Worm (Caenorhabditis elegans) whole organism, young adult: ENCODE results near the gene com-1.

Experiments used
- B0035.1 ChIP-seq: sonication (generic microtip); optimal IDR thresholded peaks from 2 replicates; lab custom pipeline; 2016; ENCODE audit warnings: missing genetic modification characterization, mild to moderate bottlenecking, missing compliant biosample characterization, missing genotype, missing genetic modification reagents
- Y67H2A.10 ChIP-seq: fragments of 200-800 bp; sonication (Bioruptor generic); conservative IDR thresholded peaks from 2 replicates; pipeline ENCODE4 v1.3.6; 2022; ENCODE audit warnings: missing genetic modification reagents, missing genetic modification characterization, missing compliant biosample characterization
- ets-4 ChIP-seq: fragments of 200-800 bp; sonication (Bioruptor generic); optimal IDR thresholded peaks from 2 replicates; lab custom pipeline; 2018; ENCODE audit warnings: mild to moderate bottlenecking, missing genetic modification characterization, missing compliant biosample characterization
- gei-17 ChIP-seq: fragments of 200-800 bp; sonication (Bioruptor generic); optimal IDR thresholded peaks from 2 replicates; lab custom pipeline; 2018; ENCODE audit warnings: mild to moderate bottlenecking, missing genetic modification characterization, missing compliant biosample characterization
- him-1 ChIP-seq: sonication (generic microtip); optimal IDR thresholded peaks from 2 replicates; lab custom pipeline; 2016; ENCODE audit warnings: missing genotype, missing genetic modification reagents, missing genetic modification characterization, missing compliant biosample characterization
- lag-1 ChIP-seq: fragments of 200-800 bp; sonication (Bioruptor generic); IDR thresholded peaks from 2 replicates; pipeline ENCODE4 v1.3.6; 2022; ENCODE audit warnings: missing genetic modification reagents, missing genetic modification characterization, missing compliant biosample characterization
- lin-35 ChIP-seq, 3 experiments: fragments of 150-350 bp in 2 of 3; sonication (generic microtip) in 1 of 3; optimal IDR thresholded peaks; 2 replicates each; lab custom pipeline; 2014 to 2018; ENCODE audit warnings: missing biosample characterization in 3 of 3, missing genetic modification characterization in 3 of 3, missing genetic modification reagents in 3 of 3
- lin-40 ChIP-seq: sonication (generic microtip); optimal IDR thresholded peaks from 2 replicates; lab custom pipeline; 2016; ENCODE audit warnings: missing genetic modification characterization, mild to moderate bottlenecking, missing compliant biosample characterization, missing genotype, missing genetic modification reagents
- mel-28 ChIP-seq: sonication (generic microtip); optimal IDR thresholded peaks from 2 replicates; lab custom pipeline; 2016; ENCODE audit warnings: borderline replicate concordance, mild to moderate bottlenecking, missing genetic modification characterization, missing compliant biosample characterization
- nhr-179 ChIP-seq: sonication (generic microtip); optimal IDR thresholded peaks from 2 replicates; lab custom pipeline; 2016; ENCODE audit warnings: mild to moderate bottlenecking, missing genetic modification characterization, missing compliant biosample characterization
- pbrm-1 ChIP-seq: fragments of 200-800 bp; sonication (Bioruptor generic); IDR thresholded peaks from 2 replicates; pipeline ENCODE4 v1.3.6; 2022; ENCODE audit warnings: missing genetic modification reagents, missing genetic modification characterization, missing compliant biosample characterization
- pha-4 ChIP-seq: fragments of 150-350 bp; sonication (generic microtip); optimal IDR thresholded peaks from 2 replicates; lab custom pipeline; 2014; ENCODE audit warnings: missing biosample characterization, missing genetic modification reagents, missing genetic modification characterization
- tbx-9 ChIP-seq: sonication (generic microtip); optimal IDR thresholded peaks from 2 replicates; lab custom pipeline; 2016; ENCODE audit warnings: borderline replicate concordance, missing genetic modification characterization, inconsistent platforms, missing compliant biosample characterization
- unc-62 ChIP-seq: fragments of 150-350 bp; optimal IDR thresholded peaks from 2 replicates; lab custom pipeline; 2014; ENCODE audit warnings: missing biosample characterization, missing genetic modification reagents, missing genetic modification characterization

ce11 chrIII:10907678-10908217, 11.6 kb downstream of the com-1 start:
- no peak for TF ChIP-seq him-1 (tag; lab: Kevin White, UChicago)
- no peak for TF ChIP-seq pha-4 (tag; lab: Kevin White, UChicago)
- TF ChIP-seq gei-17 (GFP tag; lab: Kevin White, UChicago) = no peak
- no peak for TF ChIP-seq B0035.1
- TF ChIP-seq nhr-179 (tag; lab: Kevin White, UChicago) = no peak
- no peak for TF ChIP-seq pbrm-1
- TF ChIP-seq lin-40 (tag; lab: Kevin White, UChicago) = no peak
- TF ChIP-seq lag-1 (GFP tag; lab: Robert Waterston, UW) = no peak
- no peak for TF ChIP-seq unc-62 (GFP tag; lab: Kevin White, UChicago)
- TF ChIP-seq Y67H2A.10 (GFP tag; lab: Robert Waterston, UW) = no peak
- TF ChIP-seq tbx-9 = no peak
- TF ChIP-seq ets-4 (GFP tag; lab: Kevin White, UChicago) = no peak
- TF ChIP-seq lin-35 (GFP tag; optimal IDR thresholded peaks at IDR 0.05; lab: Kevin White, UChicago) = peak in 1 of 3 experiments; percentile 70
- no peak for TF ChIP-seq mel-28 (tag; lab: Kevin White, UChicago)
